Fruit fly (Drosophila melanogaster): Measurements from ENCODE around the gene Svip.

Gene Svip

DNA sequence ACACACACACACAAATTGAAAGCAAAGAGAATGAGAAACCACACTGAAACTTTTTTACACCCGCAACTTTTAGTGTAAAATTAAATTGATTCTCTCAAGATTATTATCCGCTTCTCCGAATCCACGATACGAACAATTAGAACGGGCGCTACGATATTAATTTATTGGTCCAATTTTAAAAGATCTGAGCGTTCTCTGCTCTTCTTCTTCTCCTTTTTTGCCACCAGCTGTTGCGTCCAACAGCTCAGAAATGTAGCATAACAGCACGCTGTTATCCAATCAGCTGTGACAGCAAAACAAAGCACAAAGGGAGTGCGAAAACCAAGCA, at the start of gene Svip, which contains the start of gene UGP:
Svip (plus strand) TSS at position 287 of the 328 bp plus-strand sequence.
UGP (minus strand) TSS at position 223 of the 328 bp plus-strand sequence.
- TF ChIP-seq psq (optimal IDR thresholded peaks at IDR 0.05) (no peak), Myc (optimal IDR thresholded peaks at IDR 0.05) (no peak), insv (optimal IDR thresholded peaks at IDR 0.05) (no peak), ttk (optimal IDR thresholded peaks at IDR 0.05) (no peak), Sin3A (optimal IDR thresholded peaks at IDR 0.05) (no peak), h (optimal IDR thresholded peaks at IDR 0.05) (no peak)

- no peak for TF ChIP-seq Myc (optimal IDR thresholded peaks at IDR 0.05)
- TF ChIP-seq Sin3A (optimal IDR thresholded peaks at IDR 0.05) = no peak
- no peak for TF ChIP-seq h (optimal IDR thresholded peaks at IDR 0.05)
- no peak for TF ChIP-seq psq (optimal IDR thresholded peaks at IDR 0.05)
- TF ChIP-seq insv (optimal IDR thresholded peaks at IDR 0.05) = no peak
- TF ChIP-seq ttk (optimal IDR thresholded peaks at IDR 0.05) = no peak
Observed at dm6 chr3L:9333745-9334382, 24.9 kb upstream of the Svip start, which contains the start of gene PGRP-LA. Gene PGRP-LA (plus strand): TSS chr3L:9334332.

- no peak for TF ChIP-seq insv (optimal IDR thresholded peaks at IDR 0.05)
- no peak for TF ChIP-seq ttk (optimal IDR thresholded peaks at IDR 0.05)
- TF ChIP-seq h (optimal IDR thresholded peaks at IDR 0.05) = no peak
- no peak for TF ChIP-seq Sin3A (optimal IDR thresholded peaks at IDR 0.05)
- no peak for TF ChIP-seq psq (optimal IDR thresholded peaks at IDR 0.05)
- no peak for TF ChIP-seq Myc (optimal IDR thresholded peaks at IDR 0.05)
Observed at dm6 chr3L:9335711-9336110, 23.1 kb upstream of the Svip start.

DNA sequence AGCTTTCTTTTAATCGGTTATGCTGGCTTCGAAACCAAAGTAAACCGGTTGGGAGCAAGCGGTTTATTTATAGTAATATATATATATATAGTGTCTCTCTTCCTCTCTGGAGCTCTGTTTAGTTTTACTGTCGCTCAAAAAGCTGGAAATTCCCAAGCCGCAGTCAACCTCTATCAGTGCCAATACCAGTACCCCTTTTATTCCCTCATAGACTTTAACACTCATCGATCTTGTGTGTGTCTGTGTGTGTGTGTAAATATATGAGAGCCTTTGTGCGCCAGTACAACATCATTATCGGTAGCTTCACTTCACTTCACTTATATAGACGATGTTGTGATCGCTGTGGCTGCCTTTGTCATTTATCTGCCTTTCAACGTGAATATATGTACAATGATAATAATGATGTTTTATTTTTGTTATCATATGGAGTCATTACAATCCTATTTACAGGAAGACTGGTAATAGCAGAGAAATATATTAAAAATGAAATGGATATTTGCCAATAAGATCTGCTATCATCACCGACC, 20.8 kb upstream of the Svip start:
- TF ChIP-seq h (optimal IDR thresholded peaks at IDR 0.05) = no peak
- TF ChIP-seq Sin3A (optimal IDR thresholded peaks at IDR 0.05) = no peak
- no peak for TF ChIP-seq Myc (optimal IDR thresholded peaks at IDR 0.05)
- TF ChIP-seq ttk (optimal IDR thresholded peaks at IDR 0.05) = no peak
- TF ChIP-seq insv (optimal IDR thresholded peaks at IDR 0.05) = no peak
- no peak for TF ChIP-seq psq (optimal IDR thresholded peaks at IDR 0.05)

DNA sequence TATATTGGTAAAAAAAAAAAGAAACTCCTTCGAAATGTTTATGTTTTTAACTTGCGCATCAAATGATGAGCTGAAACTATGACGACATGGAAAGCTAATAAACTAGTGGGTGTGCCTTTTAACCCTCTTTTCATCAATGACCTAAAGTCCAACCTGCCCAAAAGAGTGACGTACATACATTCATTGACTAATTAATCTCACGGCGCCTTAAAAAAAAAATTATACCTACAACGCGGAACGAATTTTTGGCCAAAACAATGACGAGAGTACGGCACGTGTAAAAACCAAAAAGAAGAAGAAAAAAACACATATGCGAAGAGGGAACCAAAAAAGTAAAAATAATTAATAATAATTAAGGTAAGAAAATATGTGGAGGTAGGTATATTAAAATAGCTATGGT, 20.3 kb upstream of the Svip start, which contains the start of gene PGRP-LC:
PGRP-LC (plus strand) TSS at position 301 of the 400 bp plus-strand sequence.
- no peak for TF ChIP-seq ttk (optimal IDR thresholded peaks at IDR 0.05)
- no peak for TF ChIP-seq psq (optimal IDR thresholded peaks at IDR 0.05)
- TF ChIP-seq Sin3A (optimal IDR thresholded peaks at IDR 0.05) = no peak
- no peak for TF ChIP-seq insv (optimal IDR thresholded peaks at IDR 0.05)
- no peak for TF ChIP-seq Myc (optimal IDR thresholded peaks at IDR 0.05)
- TF ChIP-seq h (optimal IDR thresholded peaks at IDR 0.05) = no peak

- TF ChIP-seq ttk (optimal IDR thresholded peaks at IDR 0.05) = no peak
- no peak for TF ChIP-seq psq (optimal IDR thresholded peaks at IDR 0.05)
- no peak for TF ChIP-seq Sin3A (optimal IDR thresholded peaks at IDR 0.05)
Observed at dm6 chr3L:9339021-9339420, 19.8 kb upstream of the Svip start.

DNA sequence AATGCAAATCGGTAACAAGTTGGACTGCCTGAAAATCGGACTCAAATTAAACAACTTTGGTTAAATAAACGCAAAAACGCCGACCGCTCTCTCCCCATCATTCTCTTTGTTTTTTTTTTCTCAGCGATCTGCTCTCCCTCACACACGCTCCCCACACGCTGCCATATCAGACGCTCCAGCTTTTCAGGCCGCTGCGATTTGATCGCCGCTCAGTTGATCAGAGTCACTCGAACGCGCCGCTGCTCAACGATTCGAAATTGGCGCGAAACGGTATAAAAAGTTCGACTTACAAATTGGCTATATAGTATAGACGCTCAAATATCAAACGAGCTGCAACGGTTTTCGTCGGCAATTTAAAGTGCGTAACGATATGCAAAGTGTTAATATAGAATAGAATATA, 18.6 kb upstream of the Svip start:
- TF ChIP-seq ttk (optimal IDR thresholded peaks at IDR 0.05) = no peak
- TF ChIP-seq h (optimal IDR thresholded peaks at IDR 0.05) = no peak
- no peak for TF ChIP-seq psq (optimal IDR thresholded peaks at IDR 0.05)
- TF ChIP-seq Sin3A (optimal IDR thresholded peaks at IDR 0.05) = no peak
- TF ChIP-seq insv (optimal IDR thresholded peaks at IDR 0.05) = no peak
- no peak for TF ChIP-seq Myc (optimal IDR thresholded peaks at IDR 0.05)

DNA sequence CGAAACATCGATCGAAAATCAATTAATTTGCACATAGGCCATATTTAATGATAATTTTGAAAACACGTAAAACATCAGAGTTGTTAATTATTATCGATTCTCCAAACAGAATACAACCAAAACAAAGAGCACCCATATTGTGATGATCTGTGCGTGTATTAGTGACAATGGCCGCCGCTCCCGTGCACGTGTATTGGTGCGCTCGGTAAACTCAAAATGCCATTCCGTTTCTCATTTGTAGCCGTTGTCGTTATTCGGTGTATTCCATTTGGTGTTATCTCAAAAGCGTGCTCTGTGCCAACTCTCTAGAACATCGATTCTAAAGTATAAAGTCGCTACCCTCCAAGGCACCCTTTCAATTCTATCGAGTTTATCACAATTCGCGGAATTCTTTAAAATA, 18.0 kb upstream of the Svip start:
- no peak for TF ChIP-seq Sin3A (optimal IDR thresholded peaks at IDR 0.05)
- no peak for TF ChIP-seq insv (optimal IDR thresholded peaks at IDR 0.05)
- TF ChIP-seq h (optimal IDR thresholded peaks at IDR 0.05) = no peak
- TF ChIP-seq ttk (optimal IDR thresholded peaks at IDR 0.05) = no peak
- no peak for TF ChIP-seq psq (optimal IDR thresholded peaks at IDR 0.05)
- TF ChIP-seq Myc (optimal IDR thresholded peaks at IDR 0.05) = no peak

dm6 chr3L:9343963-9344362, 14.8 kb upstream of the Svip start:
- TF ChIP-seq ttk (optimal IDR thresholded peaks at IDR 0.05) (no peak), Sin3A (optimal IDR thresholded peaks at IDR 0.05) (no peak), insv (optimal IDR thresholded peaks at IDR 0.05) (no peak), Myc (optimal IDR thresholded peaks at IDR 0.05) (no peak), psq (optimal IDR thresholded peaks at IDR 0.05) (no peak), h (optimal IDR thresholded peaks at IDR 0.05) (no peak)

- no peak for TF ChIP-seq psq (optimal IDR thresholded peaks at IDR 0.05)
- no peak for TF ChIP-seq Myc (optimal IDR thresholded peaks at IDR 0.05)
- TF ChIP-seq h (optimal IDR thresholded peaks at IDR 0.05) = no peak
- no peak for TF ChIP-seq ttk (optimal IDR thresholded peaks at IDR 0.05)
- no peak for TF ChIP-seq Sin3A (optimal IDR thresholded peaks at IDR 0.05)
- no peak for TF ChIP-seq insv (optimal IDR thresholded peaks at IDR 0.05)
Observed at dm6 chr3L:9345157-9345556, 13.6 kb upstream of the Svip start.

DNA sequence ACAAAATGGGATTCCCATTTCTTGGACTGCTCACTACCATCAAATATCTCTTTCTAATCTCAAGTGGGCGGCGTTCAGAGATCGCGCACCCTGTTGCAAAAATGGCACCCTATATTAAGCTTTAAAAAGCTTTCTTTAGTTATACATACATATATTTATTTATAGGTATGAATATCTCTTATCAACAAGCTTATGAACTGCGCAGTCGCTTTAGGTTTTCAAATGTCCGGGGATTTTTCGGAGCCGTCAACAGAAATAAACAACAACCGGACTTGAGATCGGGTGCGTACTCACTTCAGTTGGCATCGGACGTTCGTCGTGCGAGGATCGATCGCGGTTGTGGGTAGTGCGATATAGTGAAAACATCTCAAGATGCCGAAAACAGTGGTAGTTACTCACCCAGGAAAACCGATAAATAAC, 9.5 kb upstream of the Svip start, which contains the start of gene PGRP-LF:
PGRP-LF (plus strand) TSS at position 296 of the 420 bp plus-strand sequence.
- TF ChIP-seq Sin3A (optimal IDR thresholded peaks at IDR 0.05) (no peak), ttk (optimal IDR thresholded peaks at IDR 0.05) (no peak), psq (optimal IDR thresholded peaks at IDR 0.05) (no peak), insv (optimal IDR thresholded peaks at IDR 0.05) (no peak), Myc (optimal IDR thresholded peaks at IDR 0.05) (no peak), h (optimal IDR thresholded peaks at IDR 0.05) (no peak)

- no peak for TF ChIP-seq psq (optimal IDR thresholded peaks at IDR 0.05)
- no peak for TF ChIP-seq Myc (optimal IDR thresholded peaks at IDR 0.05)
- TF ChIP-seq ttk (optimal IDR thresholded peaks at IDR 0.05) = no peak
Observed at dm6 chr3L:9353733-9354132, 5.1 kb upstream of the Svip start, which contains the start of gene CG32040. Gene CG32040 (plus strand): TSS chr3L:9354033.

dm6 chr3L:9355555-9355954, 3.2 kb upstream of the Svip start:
- TF ChIP-seq Myc (optimal IDR thresholded peaks at IDR 0.05) (no peak), h (optimal IDR thresholded peaks at IDR 0.05) (no peak), insv (optimal IDR thresholded peaks at IDR 0.05) (no peak), psq (optimal IDR thresholded peaks at IDR 0.05) (no peak), ttk (optimal IDR thresholded peaks at IDR 0.05) (no peak), Sin3A (optimal IDR thresholded peaks at IDR 0.05) (no peak)

All from Kc167 (cell line).